Fruit fly (Drosophila melanogaster) whole organism, embryonic: ENCODE data around the gene Tao.

Source experiments
- CG3407 ChIP-seq: fragments of 200-800 bp; sonication (Bioruptor generic); optimal IDR thresholded peaks from 2 replicates; lab custom pipeline; 2018; ENCODE audit warnings: missing biosample characterization, mild to moderate bottlenecking, missing genetic modification characterization
- CG42726 ChIP-seq: fragments of 200-800 bp; sonication (Bioruptor generic); IDR thresholded peaks from 2 replicates; pipeline ENCODE4 v1.3.6; 2022; ENCODE audit warnings: missing biosample characterization, missing genetic modification characterization; ENCODE audit not compliant: partially characterized antibody
- Dbx ChIP-seq: fragments of 200-800 bp; sonication (Bioruptor generic); IDR thresholded peaks from 3 replicates; pipeline ENCODE4 v1.3.6; 2022; ENCODE audit warnings: missing biosample characterization, missing genetic modification characterization
- Sox102F ChIP-seq: fragments of 200-800 bp; sonication (Bioruptor generic); optimal IDR thresholded peaks from 2 replicates; lab custom pipeline; 2018; ENCODE audit warnings: missing biosample characterization, mild to moderate bottlenecking, missing genetic modification characterization, moderate library complexity
- crol ChIP-seq: fragments of 200-800 bp; sonication (Bioruptor generic); IDR thresholded peaks from 2 replicates; pipeline ENCODE4 v1.3.6; 2022; ENCODE audit warnings: missing biosample characterization, missing genetic modification characterization

DNA sequence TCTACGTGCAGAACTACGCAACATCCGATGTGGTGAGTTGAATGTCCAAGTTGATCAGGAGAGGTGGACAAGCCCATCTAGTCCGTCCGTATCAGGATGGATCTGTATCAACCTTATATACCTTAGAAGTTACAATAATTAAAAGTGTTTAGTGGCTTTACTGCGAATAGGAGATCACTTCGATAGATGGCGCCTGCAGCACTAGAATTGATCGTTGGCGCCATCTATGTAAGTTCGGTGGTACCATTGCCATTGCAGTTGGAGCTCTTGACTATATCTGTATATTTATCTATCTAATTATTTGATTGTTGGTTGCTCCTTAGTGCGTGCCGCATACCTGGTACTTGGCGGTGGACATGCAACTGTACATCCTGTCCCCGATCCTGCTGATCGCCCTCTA is 5.5 kb upstream of the Tao start:
- TF ChIP-seq CG3407 (GFP tag; lab: Kevin White, UChicago) (no peak), Dbx (no peak), crol (GFP tag; lab: Robert Waterston, UW) (no peak), CG42726 (no peak), Sox102F (GFP tag; lab: Kevin White, UChicago) (no peak)
